Worm (Caenorhabditis elegans): ENCODE data around the gene tre-3.

DNA sequence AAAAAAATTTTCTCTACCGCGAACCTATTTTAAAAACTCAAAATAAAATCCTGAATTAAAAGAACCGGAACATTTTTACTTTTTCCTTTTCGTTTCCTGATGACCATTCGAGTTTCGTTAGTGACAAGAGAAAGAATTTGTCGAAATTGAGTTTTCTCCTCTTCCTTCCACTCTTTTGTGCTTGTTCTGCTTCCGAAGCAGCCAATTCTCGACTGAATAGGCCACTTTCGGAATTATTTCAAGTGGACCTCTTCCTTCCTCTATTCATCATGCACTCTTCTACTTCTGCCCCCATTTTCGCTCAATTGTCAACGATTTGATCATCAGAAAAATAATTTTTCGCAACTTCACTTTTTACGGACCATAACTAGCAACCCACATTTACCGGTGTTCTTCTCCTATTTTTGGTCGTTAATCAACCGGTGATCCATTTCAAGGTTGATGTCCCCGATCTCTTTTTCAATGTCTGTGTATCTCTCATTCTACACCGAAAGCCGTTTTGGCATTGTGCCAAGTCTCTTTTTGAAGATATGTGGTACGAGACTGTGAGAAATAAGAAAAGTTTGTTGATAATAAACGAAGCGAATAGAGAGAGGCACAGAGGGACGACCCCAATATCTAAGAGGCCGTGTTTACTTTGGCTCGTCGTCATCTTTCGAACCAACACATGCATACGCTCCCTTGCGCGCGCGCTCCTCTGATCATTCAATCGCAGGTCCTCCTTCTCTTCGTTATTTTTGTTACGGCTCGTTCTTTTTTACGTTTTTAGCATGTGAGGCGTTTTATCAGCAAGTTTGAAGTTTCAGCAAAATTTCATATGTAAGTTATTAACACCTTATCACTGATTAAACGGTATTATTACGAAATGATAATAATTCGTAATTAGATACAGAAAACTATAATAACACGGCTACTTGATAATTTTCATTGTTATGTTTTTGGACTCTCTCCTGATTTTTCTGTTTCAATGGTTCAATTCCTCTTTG, 40.8 kb downstream of the tre-3 start:
- TF ChIP-seq aly-2 (tag; optimal IDR thresholded peaks at IDR 0.05) (no peak), nhr-77 (tag; optimal IDR thresholded peaks at IDR 0.05) (no peak), ama-1 (optimal IDR thresholded peaks at IDR 0.05) (no peak), nhr-23 (tag; optimal IDR thresholded peaks at IDR 0.05) (no peak)
